Fruit fly (Drosophila melanogaster) whole organism, pupa: ENCODE data around the gene Nepl19.
A peak's percentile ranks its signal among the peaks of the same experiment; 100 is the strongest.

Experiments
- CG10348 ChIP-seq: fragments of 200-800 bp; sonication (Bioruptor generic); IDR thresholded peaks from 2 replicates; pipeline ENCODE4 v1.3.6; 2022; ENCODE audit warnings: missing biosample characterization, missing genetic modification characterization
- CG13204 ChIP-seq: fragments of 200-800 bp; sonication (Bioruptor generic); optimal IDR thresholded peaks from 2 replicates; lab custom pipeline; 2018; ENCODE audit warnings: missing biosample characterization, mild to moderate bottlenecking, missing genetic modification characterization, moderate library complexity
- CG15710 ChIP-seq: fragments of 200-800 bp; sonication (Bioruptor generic); optimal IDR thresholded peaks from 2 replicates; lab custom pipeline; 2018; ENCODE audit warnings: missing biosample characterization, mild to moderate bottlenecking, missing genetic modification characterization, moderate library complexity
- CG9948 ChIP-seq: fragments of 200-800 bp; sonication (Bioruptor generic); optimal IDR thresholded peaks from 2 replicates; lab custom pipeline; 2018; ENCODE audit warnings: missing biosample characterization, mild to moderate bottlenecking, missing genetic modification characterization, moderate library complexity
- D1 ChIP-seq: fragments of 200-800 bp; sonication (Bioruptor generic); optimal IDR thresholded peaks from 2 replicates; lab custom pipeline; 2018; ENCODE audit warnings: missing biosample characterization, mild to moderate bottlenecking, missing genetic modification characterization, moderate library complexity
- EcR ChIP-seq: fragments of 200-800 bp; sonication (Bioruptor generic); optimal IDR thresholded peaks from 3 replicates; lab custom pipeline; 2019; ENCODE audit warnings: missing biosample characterization, missing genetic modification characterization, mild to moderate bottlenecking, moderate library complexity, missing genetic modification reagents
- Pif1A ChIP-seq: fragments of 200-800 bp; sonication (Bioruptor generic); optimal IDR thresholded peaks from 3 replicates; lab custom pipeline; 2016; ENCODE audit warnings: missing biosample characterization, missing genetic modification characterization
- Pif1B ChIP-seq: fragments of 200-800 bp; sonication (Bioruptor generic); optimal IDR thresholded peaks from 3 replicates; lab custom pipeline; 2016; ENCODE audit warnings: missing biosample characterization, missing genetic modification characterization
- Snoo ChIP-seq: fragments of 200-800 bp; sonication (Bioruptor generic); optimal IDR thresholded peaks from 3 replicates; lab custom pipeline; 2017; ENCODE audit warnings: missing biosample characterization, mild to moderate bottlenecking, missing genetic modification characterization, inconsistent platforms

DNA sequence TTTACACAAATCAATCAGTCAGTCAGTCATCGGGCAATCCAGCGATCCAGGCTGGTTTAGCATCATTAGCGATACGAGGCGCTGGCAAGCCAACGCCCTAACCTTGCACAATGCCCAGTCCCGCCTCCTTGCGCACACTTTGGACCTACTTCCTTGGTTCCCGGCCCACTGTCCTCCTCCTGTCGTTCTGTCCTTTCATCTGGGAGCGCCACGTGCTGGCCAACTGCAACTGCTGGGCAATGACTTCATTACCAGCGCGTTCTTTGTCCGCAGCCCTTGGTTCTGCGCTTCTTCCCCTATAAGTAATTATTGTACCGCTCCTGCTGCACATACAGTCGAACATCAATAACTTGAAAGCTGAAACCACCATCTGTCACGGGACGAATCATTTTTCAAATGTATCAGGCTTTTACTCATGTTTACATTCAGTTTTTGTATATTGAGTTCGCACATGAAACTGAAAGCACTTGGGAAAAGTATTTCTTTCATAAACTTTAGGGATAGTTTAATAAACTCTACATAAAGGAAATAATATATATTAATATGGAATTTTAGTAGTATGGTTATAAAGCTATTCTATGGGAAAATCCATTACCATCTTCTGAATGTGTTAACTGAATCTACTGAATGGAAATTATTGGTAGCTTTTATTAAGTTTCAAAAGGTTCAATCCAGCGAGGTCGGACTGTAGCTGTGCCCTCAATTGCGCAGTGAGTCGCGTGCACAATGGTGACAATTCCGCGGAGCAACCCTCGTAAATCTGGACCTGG lies 32.2 kb downstream of the Nepl19 start:
- TF ChIP-seq CG15710 (peak; percentile 66), Pif1B (peak; percentile 14), Snoo (tag; lab: Kevin White, UChicago) (peak; percentile 41), Pif1A (GFP tag; lab: Kevin White, UChicago) (peak; percentile 18), D1 (peak; percentile 14), CG10348 (no peak), CG13204 (no peak), EcR (GFP tag; lab: Kevin White, UChicago) (peak; percentile 88), CG9948 (tag; lab: Kevin White, UChicago) (peak; percentile 49)
